Fruit fly (Drosophila melanogaster): Measurements from ENCODE around the gene mwh.

dm6 chr3L:1277937-1278336 is 77.4 kb downstream of the mwh start:
- TF ChIP-seq CTCF (optimal IDR thresholded peaks at IDR 0.05) (no peak), CG8478 (optimal IDR thresholded peaks at IDR 0.05) (no peak)
